Worm (Caenorhabditis elegans): Measurements from ENCODE around the gene R09A8.1.
A peak's percentile ranks its signal among the peaks of the same experiment; 100 is the strongest.

The R09A8.1 gene

DNA sequence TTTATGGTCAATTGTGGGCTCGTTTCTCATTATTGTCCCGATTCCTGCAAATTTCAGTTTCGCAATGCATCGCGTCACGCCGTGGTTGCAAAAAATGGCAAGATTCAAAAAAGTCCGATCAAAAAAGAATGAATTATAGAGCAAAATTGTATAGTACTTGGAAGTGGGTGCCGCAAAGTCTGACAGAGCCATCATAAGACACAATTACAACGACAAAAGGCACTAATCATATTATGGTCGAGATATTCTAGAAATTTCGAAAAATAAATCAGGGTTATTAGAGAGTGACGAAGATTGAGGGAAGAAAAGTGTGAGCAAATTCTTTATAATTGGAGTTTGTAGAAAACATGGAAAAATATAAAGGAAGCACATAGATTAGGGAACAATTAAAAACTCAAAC, 18.3 kb upstream of the R09A8.1 start:
- no peak for TF ChIP-seq unc-39 (tag; optimal IDR thresholded peaks at IDR 0.05)

DNA sequence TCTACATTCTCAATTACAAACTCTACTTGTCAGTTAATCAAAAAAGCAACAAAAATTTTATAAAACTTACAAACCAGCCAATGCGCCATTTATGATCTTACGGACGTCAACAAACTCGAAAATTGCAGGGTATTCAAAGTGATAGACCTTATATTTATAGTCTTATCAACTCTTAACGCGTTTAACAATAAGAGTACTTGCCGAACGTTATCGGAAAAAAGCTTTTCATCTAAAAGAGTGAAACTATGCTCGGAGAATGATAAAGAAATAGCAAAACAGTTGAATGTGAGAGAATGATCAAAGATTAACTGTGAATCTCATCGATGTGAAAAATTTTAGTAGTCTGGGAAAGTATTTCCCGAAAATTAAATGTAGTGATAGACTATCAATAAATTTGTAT, 17.6 kb upstream of the R09A8.1 start:
- TF ChIP-seq pqm-1 (tag; optimal IDR thresholded peaks at IDR 0.05) (peak; percentile 45), lin-39 (tag; optimal IDR thresholded peaks at IDR 0.05) (no peak), elt-2 (tag; optimal IDR thresholded peaks at IDR 0.05) (peak; percentile 73)

DNA sequence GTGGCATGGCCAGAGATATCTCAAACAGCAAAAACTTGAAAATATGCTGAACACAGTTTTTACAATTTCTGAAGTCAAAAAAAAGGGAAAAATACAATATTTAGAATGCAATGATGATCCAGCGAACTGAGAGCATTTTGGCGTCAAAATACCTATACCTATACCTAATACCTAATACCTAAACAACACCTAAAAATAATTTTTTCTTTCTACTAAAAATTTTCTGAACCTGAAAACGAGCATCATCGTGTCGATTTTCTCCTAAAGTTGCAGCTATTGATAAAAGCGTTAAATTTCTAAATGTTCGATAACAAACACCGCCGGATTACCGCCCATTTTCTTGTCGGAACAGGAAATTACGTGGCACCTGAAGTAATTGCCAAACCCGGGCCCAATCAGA, 16.7 kb upstream of the R09A8.1 start, which contains the start of gene T24D5.4:
Gene T24D5.4 (plus strand): TSS at position 301 of the 400 bp plus-strand sequence.
- TF ChIP-seq zag-1 (tag; optimal IDR thresholded peaks at IDR 0.05): no peak
- no peak for TF ChIP-seq nhr-12 (tag; optimal IDR thresholded peaks at IDR 0.05)
- no peak for TF ChIP-seq daf-12 (tag; optimal IDR thresholded peaks at IDR 0.05)
- TF ChIP-seq sea-2 (GFP tag; optimal IDR thresholded peaks at IDR 0.05): no peak
- TF ChIP-seq nhr-23 (tag; optimal IDR thresholded peaks at IDR 0.05): no peak
- no peak for TF ChIP-seq ceh-9 (tag; optimal IDR thresholded peaks at IDR 0.05)
- TF ChIP-seq nhr-28 (tag; optimal IDR thresholded peaks at IDR 0.05): no peak
- TF ChIP-seq pqm-1 (tag; optimal IDR thresholded peaks at IDR 0.05): no peak

DNA sequence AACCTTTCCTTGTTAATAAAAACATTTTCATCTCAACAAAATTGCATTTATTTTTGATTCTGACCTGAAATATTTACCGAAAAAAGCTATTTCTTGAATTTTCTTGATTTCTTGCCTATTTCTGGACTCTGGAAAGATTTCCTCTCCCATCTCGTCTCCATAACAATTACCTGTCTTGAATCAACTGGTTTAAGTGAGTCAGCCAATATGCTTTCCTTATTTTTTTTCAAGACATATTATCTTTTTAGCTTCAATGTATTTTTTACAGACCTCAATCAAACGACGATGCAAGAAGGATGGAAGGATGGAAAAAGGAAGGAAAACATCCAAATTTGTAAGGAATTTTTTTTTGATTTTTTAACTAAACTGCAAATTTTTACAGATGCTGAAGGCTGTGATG, 10.9 kb upstream of the R09A8.1 start:
- TF ChIP-seq ceh-28 (tag; optimal IDR thresholded peaks at IDR 0.05) (no peak), snpc-4 (tag; optimal IDR thresholded peaks at IDR 0.05) (no peak), pqm-1 (tag; optimal IDR thresholded peaks at IDR 0.05) (no peak), nhr-67 (tag; optimal IDR thresholded peaks at IDR 0.05) (no peak)

DNA sequence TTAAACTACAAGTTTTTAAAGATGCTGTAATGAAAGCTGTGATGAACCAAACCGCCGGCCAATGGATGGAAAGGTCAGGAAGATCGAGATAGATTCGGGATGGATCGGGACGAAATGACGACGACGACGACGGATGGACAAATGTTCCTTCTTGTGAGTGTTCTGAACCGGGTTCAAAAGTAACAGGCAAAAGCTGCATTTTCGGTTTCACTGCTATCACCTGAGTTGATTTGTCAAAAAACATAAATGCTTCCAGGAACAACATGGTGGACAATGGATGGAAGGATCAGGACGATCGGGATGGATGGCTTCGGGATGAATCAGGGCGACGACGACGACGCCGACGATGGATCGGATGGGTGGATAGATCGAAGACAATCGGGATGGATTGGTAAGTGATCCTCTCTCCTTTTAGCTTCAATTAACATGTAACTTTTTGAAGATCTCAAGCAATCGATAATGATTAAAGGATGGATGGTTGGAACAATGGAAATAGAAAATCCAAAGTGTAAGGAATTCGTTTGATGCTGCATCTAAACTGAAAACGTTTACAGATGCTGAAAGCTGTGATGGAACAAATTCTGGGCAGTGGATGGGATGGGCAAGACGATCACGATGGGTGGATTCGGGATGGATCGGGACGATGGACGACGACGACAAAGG, 10.1 kb upstream of the R09A8.1 start, which contains the start of the genes T24D5.6 and R09A8.9:
Gene T24D5.6 (plus strand): TSS at position 301 of the 663 bp plus-strand sequence.
Gene R09A8.9 (plus strand): TSS at position 613 of the 663 bp plus-strand sequence.
- TF ChIP-seq elt-1 (tag; optimal IDR thresholded peaks at IDR 0.05) (no peak), egl-5 (tag; optimal IDR thresholded peaks at IDR 0.05) (no peak), ceh-28 (tag; optimal IDR thresholded peaks at IDR 0.05) (no peak), elt-2 (tag; optimal IDR thresholded peaks at IDR 0.05) (no peak), elt-3 (tag; optimal IDR thresholded peaks at IDR 0.05) (no peak), pqm-1 (tag; optimal IDR thresholded peaks at IDR 0.05) (no peak), daf-12 (tag; optimal IDR thresholded peaks at IDR 0.05) (no peak), tbx-2 (tag; optimal IDR thresholded peaks at IDR 0.05) (no peak), nhr-77 (tag; optimal IDR thresholded peaks at IDR 0.05) (no peak), fkh-2 (tag; optimal IDR thresholded peaks at IDR 0.05) (no peak)

DNA sequence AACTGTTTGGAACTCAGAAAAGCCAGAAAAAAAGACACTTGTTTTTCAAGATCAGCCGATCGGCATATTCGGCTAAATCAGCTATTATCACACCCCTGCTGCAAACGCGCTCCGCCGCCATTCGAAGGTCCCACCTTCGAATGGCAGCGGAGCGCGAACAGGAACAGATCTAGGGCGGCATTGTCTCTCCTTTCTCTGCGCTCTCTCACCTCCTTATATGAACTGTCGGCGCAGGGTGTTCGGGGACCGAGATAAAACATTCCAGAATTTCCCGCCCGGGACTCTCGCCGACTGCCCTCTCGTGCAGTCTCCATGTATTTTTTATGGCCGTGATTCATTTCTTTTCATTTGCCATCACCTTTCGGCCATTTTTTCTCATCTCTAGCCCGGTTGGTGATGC, 4.9 kb downstream of the R09A8.1 start:
- TF ChIP-seq R02D3.7 (tag; optimal IDR thresholded peaks at IDR 0.05): no peak
- TF ChIP-seq daf-12 (tag; optimal IDR thresholded peaks at IDR 0.05): no peak

DNA sequence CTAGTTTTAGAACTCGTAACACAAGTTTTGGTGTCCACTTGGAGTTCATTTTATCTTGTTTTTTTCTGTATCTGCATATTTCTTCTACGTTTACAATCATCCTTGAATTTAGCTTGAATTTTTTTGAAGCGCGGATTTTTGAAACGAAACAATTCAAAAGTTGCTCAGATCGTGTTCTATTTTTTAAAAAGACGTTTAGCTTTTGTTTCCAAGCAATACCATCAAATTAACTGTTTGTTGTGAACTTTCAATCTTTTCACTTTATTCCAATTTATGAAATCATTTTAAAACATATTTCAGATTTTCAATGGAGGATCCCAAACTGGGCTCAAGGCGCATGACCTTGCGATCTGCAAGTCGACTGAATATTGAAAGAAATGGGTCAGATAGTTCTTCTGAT, 5.6 kb downstream of the R09A8.1 start, which contains the start of gene R09A8.2:
Gene R09A8.2 (plus strand): TSS at position 301 of the 400 bp plus-strand sequence.
- TF ChIP-seq ceh-16 (tag; optimal IDR thresholded peaks at IDR 0.05): no peak
- no peak for TF ChIP-seq nfya-1 (tag; optimal IDR thresholded peaks at IDR 0.05; ENCODE audit: insufficient read depth)
- TF ChIP-seq nhr-77 (tag; optimal IDR thresholded peaks at IDR 0.05): no peak
- TF ChIP-seq eor-1 (tag; optimal IDR thresholded peaks at IDR 0.05): no peak
- TF ChIP-seq sea-2 (GFP tag; optimal IDR thresholded peaks at IDR 0.05): no peak
- TF ChIP-seq ZK546.5 (tag; optimal IDR thresholded peaks at IDR 0.05): no peak
- TF ChIP-seq nhr-43 (tag; optimal IDR thresholded peaks at IDR 0.05; ENCODE audit: poor library complexity, severe bottlenecking): no peak
- no peak for TF ChIP-seq nhr-76 (tag; optimal IDR thresholded peaks at IDR 0.05)
- TF ChIP-seq egl-5 (tag; optimal IDR thresholded peaks at IDR 0.05): no peak
- TF ChIP-seq mdl-1 (tag; optimal IDR thresholded peaks at IDR 0.05): no peak
- no peak for TF ChIP-seq pqm-1 (tag; optimal IDR thresholded peaks at IDR 0.05)
- TF ChIP-seq ama-1 (optimal IDR thresholded peaks at IDR 0.05): no peak
